Worm (Caenorhabditis elegans): ENCODE data around the gene trr-1.

DNA sequence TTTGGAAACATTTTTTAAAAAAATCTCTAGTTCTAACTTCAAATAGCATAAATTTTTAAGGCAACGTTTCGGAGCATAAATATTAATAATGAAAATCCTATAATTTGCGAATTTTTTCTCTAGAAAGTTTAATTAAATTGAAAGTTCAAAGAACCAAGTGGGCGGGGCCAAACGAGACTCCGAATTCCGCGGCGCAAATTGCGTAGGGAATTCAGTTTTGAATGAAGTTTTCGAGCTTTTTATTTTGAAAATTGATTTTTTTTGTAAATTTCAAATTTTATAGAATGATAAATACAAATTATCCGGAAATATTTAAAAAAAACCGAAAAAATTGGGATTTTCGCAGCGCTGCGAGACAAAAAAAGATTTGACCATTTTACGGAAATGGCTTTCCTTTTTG lies 45.1 kb upstream of the trr-1 start:
- no peak for TF ChIP-seq nhr-28 (tag; optimal IDR thresholded peaks at IDR 0.05)
- no peak for TF ChIP-seq snpc-4 (tag; optimal IDR thresholded peaks at IDR 0.05)
- no peak for TF ChIP-seq nhr-237 (tag; optimal IDR thresholded peaks at IDR 0.05)

All from whole organism, mixed stage, embryonic.